Worm (Caenorhabditis elegans) whole organism, late embryonic: ENCODE results near the gene cpb-2.

Experiments
- K09A11.1 ChIP-seq: sonication (generic microtip); optimal IDR thresholded peaks from 2 replicates; lab custom pipeline; 2017; ENCODE audit warnings: antibody characterized with exemption, mild to moderate bottlenecking, missing genetic modification characterization, missing compliant biosample characterization; ENCODE audit not compliant: insufficient read depth
- ama-1 ChIP-seq: fragments of 150-350 bp; optimal IDR thresholded peaks from 2 replicates; lab custom pipeline; 2014
- ets-4 ChIP-seq: sonication (generic microtip); optimal IDR thresholded peaks from 2 replicates; lab custom pipeline; 2016; ENCODE audit warnings: missing genetic modification characterization, missing compliant biosample characterization

DNA sequence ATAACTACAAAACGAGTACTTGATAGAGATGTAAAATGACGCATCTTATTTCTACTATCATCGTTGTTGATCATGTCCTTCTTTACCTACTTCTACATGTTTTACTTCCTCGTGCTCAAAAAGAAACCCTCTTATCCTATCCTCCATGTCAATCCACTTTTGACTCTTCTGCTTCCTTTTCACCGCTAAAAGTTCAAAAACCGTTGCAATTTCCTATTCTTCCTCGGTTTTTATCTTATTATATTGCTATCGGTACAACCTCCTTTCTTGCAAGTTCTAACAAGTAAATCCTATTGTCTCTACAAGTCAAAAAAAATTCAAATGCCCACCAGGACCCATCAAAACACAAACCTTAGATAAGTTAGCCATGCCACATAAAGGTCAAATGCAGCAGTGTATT, 14.7 kb downstream of the cpb-2 start:
- TF ChIP-seq ets-4 (tag; lab: Kevin White, UChicago): no peak
- no peak for TF ChIP-seq K09A11.1 (tag; lab: Kevin White, UChicago)
- no peak for TF ChIP-seq ama-1 (lab: Kevin White, UChicago)
